Worm (Caenorhabditis elegans) whole organism, L4 larva: ENCODE results near the gene Y41D4B.4.

Source experiments
- F10B5.3 ChIP-seq: sonication (generic microtip); optimal IDR thresholded peaks from 2 replicates; lab custom pipeline; 2016; ENCODE audit warnings: mild to moderate bottlenecking, missing genetic modification characterization, missing compliant biosample characterization
- F26F4.8 ChIP-seq: fragments of 200-800 bp; sonication (Bioruptor generic); conservative IDR thresholded peaks from 2 replicates; pipeline ENCODE4 v1.3.6; 2022; ENCODE audit warnings: missing genetic modification characterization, missing compliant biosample characterization
- T26A8.4 ChIP-seq: fragments of 200-800 bp; sonication (Bioruptor generic); IDR thresholded peaks from 2 replicates; pipeline ENCODE4 v1.3.6; 2022; ENCODE audit warnings: missing genetic modification characterization, missing compliant biosample characterization
- Y105C5A.15 ChIP-seq: fragments of 200-800 bp; sonication (Bioruptor generic); IDR thresholded peaks from 2 replicates; pipeline ENCODE4 v1.3.6; 2022; ENCODE audit warnings: missing genetic modification characterization, missing compliant biosample characterization
- Y48G9A.11 ChIP-seq: fragments of 200-800 bp; sonication (Bioruptor generic); IDR thresholded peaks from 2 replicates; pipeline ENCODE4 v1.3.6; 2022; ENCODE audit warnings: missing genetic modification reagents, missing genetic modification characterization, missing compliant biosample characterization
- ZK337.2 ChIP-seq: fragments of 200-800 bp; sonication (Bioruptor generic); IDR thresholded peaks from 2 replicates; pipeline ENCODE4 v1.3.6; 2022; ENCODE audit warnings: missing genetic modification reagents, missing genetic modification characterization, missing compliant biosample characterization
- attf-4 ChIP-seq: sonication (generic microtip); optimal IDR thresholded peaks from 3 replicates; lab custom pipeline; 2017; ENCODE audit warnings: missing biosample characterization, missing genetic modification characterization
- ceh-20 ChIP-seq: fragments of 200-800 bp; sonication (Bioruptor generic); IDR thresholded peaks from 2 replicates; pipeline ENCODE4 v1.3.6; 2022; ENCODE audit warnings: missing genetic modification reagents, missing genetic modification characterization, missing compliant biosample characterization
- ceh-28 ChIP-seq: fragments of 150-350 bp; optimal IDR thresholded peaks from 2 replicates; lab custom pipeline; 2014; ENCODE audit warnings: missing biosample characterization, missing genetic modification reagents, missing genetic modification characterization
- ceh-32 ChIP-seq: sonication (generic microtip); optimal IDR thresholded peaks from 2 replicates; lab custom pipeline; 2016; ENCODE audit warnings: mild to moderate bottlenecking, missing genetic modification characterization, missing compliant biosample characterization; ENCODE audit not compliant: poor library complexity
- ceh-62 ChIP-seq: sonication (generic microtip); optimal IDR thresholded peaks from 2 replicates; lab custom pipeline; 2017; ENCODE audit warnings: missing biosample characterization, missing genetic modification characterization
- cey-2 ChIP-seq: sonication (generic microtip); optimal IDR thresholded peaks from 3 replicates; lab custom pipeline; 2017; ENCODE audit warnings: missing genetic modification characterization, mild to moderate bottlenecking, missing compliant biosample characterization, antibody characterized with exemption, borderline replicate concordance; ENCODE audit not compliant: insufficient read depth
- ctbp-1 ChIP-seq: fragments of 200-800 bp; sonication (Bioruptor generic); IDR thresholded peaks from 2 replicates; pipeline ENCODE4 v1.3.6; 2022; ENCODE audit warnings: missing genetic modification reagents, missing genetic modification characterization, missing compliant biosample characterization
- daf-12 ChIP-seq: fragments of 150-350 bp; optimal IDR thresholded peaks from 2 replicates; lab custom pipeline; 2014; ENCODE audit warnings: missing biosample characterization, missing genetic modification reagents, missing genetic modification characterization
- daf-16 ChIP-seq, 3 experiments: sonication (generic microtip); optimal IDR thresholded peaks; 2 replicates each; lab custom pipeline; 2016 to 2017; ENCODE audit warnings: missing genetic modification characterization in 3 of 3, missing genetic modification reagents in 3 of 3, mild to moderate bottlenecking in 2 of 3, missing compliant biosample characterization in 2 of 3, missing biosample characterization in 1 of 3, moderate library complexity in 1 of 3
- daf-19 ChIP-seq: fragments of 200-800 bp; sonication (Bioruptor generic); conservative IDR thresholded peaks from 2 replicates; pipeline ENCODE4 v1.3.6; 2022; ENCODE audit warnings: missing genetic modification characterization, missing compliant biosample characterization
- dpl-1 ChIP-seq: fragments of 150-350 bp; optimal IDR thresholded peaks from 2 replicates; lab custom pipeline; 2014; ENCODE audit warnings: missing biosample characterization, missing genetic modification reagents, missing genetic modification characterization
- duxl-1 ChIP-seq: sonication (generic microtip); optimal IDR thresholded peaks from 2 replicates; lab custom pipeline; 2016; ENCODE audit warnings: mild to moderate bottlenecking, missing genetic modification characterization, moderate library complexity, missing compliant biosample characterization; ENCODE audit not compliant: poor library complexity
- egl-43 ChIP-seq: fragments of 200-800 bp; sonication (Bioruptor generic); IDR thresholded peaks from 2 replicates; pipeline ENCODE4 v1.3.6; 2022; ENCODE audit warnings: missing genetic modification reagents, missing genetic modification characterization, missing compliant biosample characterization
- gei-8 ChIP-seq: fragments of 200-800 bp; sonication (Bioruptor generic); optimal IDR thresholded peaks from 2 replicates; lab custom pipeline; 2018; ENCODE audit warnings: mild to moderate bottlenecking, missing genetic modification characterization, missing compliant biosample characterization
- hlh-11 ChIP-seq: fragments of 200-800 bp; sonication (Bioruptor generic); optimal IDR thresholded peaks from 2 replicates; lab custom pipeline; 2018; ENCODE audit warnings: mild to moderate bottlenecking, missing genetic modification characterization, missing compliant biosample characterization
- hlh-30 ChIP-seq: sonication (generic microtip); optimal IDR thresholded peaks from 2 replicates; lab custom pipeline; 2017; ENCODE audit warnings: antibody characterized with exemption, mild to moderate bottlenecking, missing genetic modification characterization, missing compliant biosample characterization; ENCODE audit not compliant: insufficient read depth
- jun-1 ChIP-seq: fragments of 150-350 bp; optimal IDR thresholded peaks from 2 replicates; lab custom pipeline; 2014; ENCODE audit warnings: missing biosample characterization, missing genetic modification reagents, missing genetic modification characterization
- lin-13 ChIP-seq: fragments of 150-350 bp; optimal IDR thresholded peaks from 2 replicates; lab custom pipeline; 2014; ENCODE audit warnings: missing biosample characterization, missing genetic modification reagents, missing genetic modification characterization
- lir-3 ChIP-seq: sonication (generic microtip); optimal IDR thresholded peaks from 2 replicates; lab custom pipeline; 2016; ENCODE audit warnings: mild to moderate bottlenecking, missing genetic modification characterization, missing compliant biosample characterization
- lsy-2 ChIP-seq, 2 experiments: fragments of 150-350 bp in 1 of 2; sonication (generic microtip) in 1 of 2; optimal IDR thresholded peaks; 2 replicates each; lab custom pipeline; 2014 to 2017; ENCODE audit warnings: missing biosample characterization in 2 of 2, missing genetic modification characterization in 2 of 2
- madf-5 ChIP-seq, 2 experiments: fragments of 200-800 bp; sonication (Bioruptor generic); IDR thresholded peaks; 2 replicates each; pipeline ENCODE4 v1.3.6; 2022; ENCODE audit warnings: missing compliant biosample characterization in 2 of 2, missing genetic modification characterization in 2 of 2
- mdt-29 ChIP-seq: fragments of 200-800 bp; sonication (Bioruptor generic); IDR thresholded peaks from 2 replicates; pipeline ENCODE4 v1.3.6; 2022; ENCODE audit warnings: missing genetic modification reagents, missing genetic modification characterization, missing compliant biosample characterization
- mep-1 ChIP-seq: fragments of 150-350 bp; sonication (generic microtip); optimal IDR thresholded peaks from 3 replicates; lab custom pipeline; 2014; ENCODE audit warnings: missing biosample characterization, missing genetic modification characterization
- mes-2 ChIP-seq: sonication (generic microtip); optimal IDR thresholded peaks from 2 replicates; lab custom pipeline; 2016; ENCODE audit warnings: missing genotype, mild to moderate bottlenecking, missing genetic modification characterization, missing compliant biosample characterization; ENCODE audit not compliant: poor library complexity, severe bottlenecking
- nhr-102 ChIP-seq: sonication (generic microtip); optimal IDR thresholded peaks from 2 replicates; lab custom pipeline; 2016; ENCODE audit warnings: mild to moderate bottlenecking, missing genetic modification characterization, moderate library complexity, missing compliant biosample characterization
- nhr-11 ChIP-seq: fragments of 150-350 bp; optimal IDR thresholded peaks from 2 replicates; lab custom pipeline; 2014; ENCODE audit warnings: missing biosample characterization, missing genetic modification characterization
- nhr-25 ChIP-seq: sonication (generic microtip); optimal IDR thresholded peaks from 2 replicates; lab custom pipeline; 2017; ENCODE audit warnings: missing genetic modification characterization, mild to moderate bottlenecking, missing compliant biosample characterization, antibody characterized with exemption, moderate library complexity, borderline replicate concordance; ENCODE audit not compliant: insufficient read depth
- nhr-28 ChIP-seq: fragments of 150-350 bp; optimal IDR thresholded peaks from 2 replicates; lab custom pipeline; 2014; ENCODE audit warnings: missing biosample characterization, missing genetic modification characterization
- nhr-6 ChIP-seq: fragments of 150-350 bp; optimal IDR thresholded peaks from 2 replicates; lab custom pipeline; 2014; ENCODE audit warnings: missing biosample characterization, missing genetic modification characterization
- nhr-77 ChIP-seq: fragments of 150-350 bp; optimal IDR thresholded peaks from 2 replicates; lab custom pipeline; 2014; ENCODE audit warnings: missing biosample characterization, missing genetic modification characterization
- pqm-1 ChIP-seq: sonication (generic microtip); optimal IDR thresholded peaks from 2 replicates; lab custom pipeline; 2017; ENCODE audit warnings: missing biosample characterization, missing genetic modification characterization
- set-16 ChIP-seq: fragments of 200-800 bp; sonication (Bioruptor generic); IDR thresholded peaks from 2 replicates; pipeline ENCODE4 v1.3.6; 2022; ENCODE audit warnings: missing genetic modification reagents, missing genetic modification characterization, missing compliant biosample characterization
- skn-1 ChIP-seq: fragments of 150-350 bp; optimal IDR thresholded peaks from 2 replicates; lab custom pipeline; 2014; ENCODE audit warnings: missing biosample characterization, missing genetic modification characterization
- snpc-1.2 ChIP-seq: fragments of 200-800 bp; sonication (Bioruptor generic); IDR thresholded peaks from 2 replicates; pipeline ENCODE4 v1.3.6; 2022; ENCODE audit warnings: missing genetic modification reagents, missing genetic modification characterization, missing compliant biosample characterization
- spr-3 ChIP-seq: fragments of 200-800 bp; sonication (Bioruptor generic); optimal IDR thresholded peaks from 2 replicates; lab custom pipeline; 2018; ENCODE audit warnings: mild to moderate bottlenecking, missing genetic modification characterization, missing compliant biosample characterization
- unc-39 ChIP-seq: sonication (generic microtip); optimal IDR thresholded peaks from 2 replicates; lab custom pipeline; 2017; ENCODE audit warnings: missing biosample characterization, missing genetic modification characterization
- vab-7 ChIP-seq: fragments of 200-800 bp; sonication (Bioruptor generic); IDR thresholded peaks from 2 replicates; pipeline ENCODE4 v1.3.6; 2022; ENCODE audit warnings: missing genetic modification reagents, missing genetic modification characterization, missing compliant biosample characterization
- zag-1 ChIP-seq: fragments of 150-350 bp; optimal IDR thresholded peaks from 2 replicates; lab custom pipeline; 2014; ENCODE audit warnings: missing biosample characterization, missing genetic modification characterization
- zip-11 ChIP-seq: fragments of 200-800 bp; sonication (Bioruptor generic); IDR thresholded peaks from 2 replicates; pipeline ENCODE4 v1.3.6; 2022; ENCODE audit warnings: missing genetic modification characterization, missing compliant biosample characterization
- zip-2 ChIP-seq: fragments of 150-350 bp; optimal IDR thresholded peaks from 2 replicates; lab custom pipeline; 2014; ENCODE audit warnings: missing biosample characterization, missing genetic modification characterization
- ztf-7 ChIP-seq: fragments of 150-350 bp; optimal IDR thresholded peaks from 2 replicates; lab custom pipeline; 2014; ENCODE audit warnings: missing biosample characterization, missing genetic modification characterization

Gene Y41D4B.4

DNA sequence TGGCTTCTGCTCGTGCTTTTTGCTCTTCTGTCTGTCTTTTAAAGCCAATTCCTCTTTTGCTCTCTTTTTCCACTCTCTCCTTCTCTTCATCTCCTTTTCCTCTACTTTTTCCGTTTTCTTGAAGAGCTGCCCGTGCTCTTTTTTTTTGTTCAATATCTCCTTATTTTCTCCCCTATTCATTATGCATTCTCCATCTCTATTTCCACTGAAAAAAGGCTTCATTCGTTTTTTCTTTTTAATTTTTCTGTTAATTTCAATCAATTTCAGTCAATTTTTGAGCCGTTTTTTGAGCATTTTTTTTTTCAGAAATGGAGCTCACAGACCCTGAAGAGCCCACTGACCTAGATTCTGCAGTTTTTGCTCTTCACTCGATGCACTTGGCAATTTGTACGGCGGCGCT lies 12.5 kb downstream of the Y41D4B.4 start, which contains the start of gene Y41D4B.1:
TSS of gene Y41D4B.1 (plus strand) at position 301 of the 400 bp plus-strand sequence.
- no peak for TF ChIP-seq F26F4.8
- TF ChIP-seq nhr-28 (tag; lab: Kevin White, UChicago): no peak
- no peak for TF ChIP-seq daf-12 (tag; lab: Kevin White, UChicago)
- TF ChIP-seq daf-19 (GFP tag; lab: Robert Waterston, UW): no peak
- TF ChIP-seq F10B5.3 (tag; lab: Kevin White, UChicago): no peak
- no peak for TF ChIP-seq ceh-32 (tag; lab: Kevin White, UChicago)
- no peak for TF ChIP-seq pqm-1 (tag; lab: Kevin White, UChicago)
- no peak for TF ChIP-seq nhr-25
- TF ChIP-seq spr-3 (GFP tag; lab: Kevin White, UChicago): no peak
- no peak for TF ChIP-seq mep-1 (tag; lab: Kevin White, UChicago)
- no peak for TF ChIP-seq lin-13 (GFP tag; lab: Kevin White, UChicago)
- no peak for TF ChIP-seq dpl-1 (GFP tag; lab: Kevin White, UChicago)
- no peak for TF ChIP-seq nhr-11
- no peak for TF ChIP-seq ztf-7 (tag; lab: Kevin White, UChicago)
- no peak for TF ChIP-seq egl-43 (GFP tag; lab: Robert Waterston, UW)
- no peak for TF ChIP-seq duxl-1 (tag; lab: Kevin White, UChicago)
- no peak for TF ChIP-seq ZK337.2 (GFP tag; lab: Robert Waterston, UW)
- no peak for TF ChIP-seq hlh-30 (tag; lab: Kevin White, UChicago)
- no peak for TF ChIP-seq mdt-29 (GFP tag; lab: Robert Waterston, UW)
- TF ChIP-seq zag-1: no peak

DNA sequence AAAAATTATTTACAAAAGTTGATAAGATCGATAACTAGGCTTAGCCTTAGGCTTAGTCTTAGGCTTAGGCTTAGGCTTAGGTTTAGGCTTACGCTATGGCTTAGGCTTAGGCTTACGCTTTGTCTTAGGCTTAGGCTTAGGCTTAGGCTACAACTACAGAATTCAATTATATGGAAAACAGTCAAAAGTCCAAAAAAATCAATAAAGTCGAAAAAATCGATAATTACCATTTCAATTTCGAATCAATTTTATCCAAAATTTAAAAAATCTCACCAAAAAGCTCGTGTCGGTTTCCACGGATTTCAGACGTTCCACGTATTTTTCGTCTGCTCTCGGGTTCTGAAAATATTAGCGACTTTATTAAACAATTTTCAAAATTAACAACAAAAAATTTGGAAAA lies 17.0 kb downstream of the Y41D4B.4 start:
- TF ChIP-seq ceh-28 (tag; lab: Kevin White, UChicago): peak; percentile 75
- TF ChIP-seq attf-4: no peak

DNA sequence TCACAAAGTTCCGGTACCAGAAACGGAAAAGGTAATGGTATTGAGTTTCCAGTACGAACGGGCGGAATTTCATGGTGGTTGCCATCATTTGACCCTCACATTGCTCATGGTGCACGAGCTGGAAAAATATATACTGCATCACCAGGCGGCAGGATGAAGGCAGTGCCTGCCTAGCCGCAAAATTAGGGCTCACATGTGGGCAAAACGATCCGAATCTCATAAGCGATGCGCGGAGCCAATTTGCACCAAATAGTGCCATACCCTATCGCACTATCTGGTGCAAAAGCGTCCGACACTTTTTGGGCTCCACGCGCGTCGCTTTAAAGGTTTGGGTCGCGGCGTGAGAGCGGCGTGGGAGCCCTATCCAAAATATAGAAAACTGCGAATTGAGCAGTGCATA lies 19.3 kb downstream of the Y41D4B.4 start:
- no peak for TF ChIP-seq zag-1
- TF ChIP-seq lir-3: no peak
- TF ChIP-seq nhr-102 (tag; lab: Kevin White, UChicago): no peak
- peak; percentile 51; the same call in 1 of the 2 replicates for TF ChIP-seq Y48G9A.11 (GFP tag; lab: Robert Waterston, UW)
- 0 out of 4 replicates have a peak, but pooled peaks of 1 of the 2 experiments have one; percentile 60 for TF ChIP-seq madf-5 (GFP tag; IDR thresholded peaks at IDR 0.05; lab: Robert Waterston, UW)
- no peak for TF ChIP-seq pqm-1 (tag; lab: Kevin White, UChicago)
- TF ChIP-seq skn-1 (tag; lab: Kevin White, UChicago): no peak
- no peak for TF ChIP-seq nhr-77 (tag; lab: Kevin White, UChicago)
- no peak for TF ChIP-seq ceh-28 (tag; lab: Kevin White, UChicago)
- no peak for TF ChIP-seq ceh-20 (GFP tag; lab: Robert Waterston, UW)
- no peak for TF ChIP-seq nhr-25
- peak; percentile 7; the same call in 1 of the 2 replicates for TF ChIP-seq set-16 (GFP tag; lab: Robert Waterston, UW)
- TF ChIP-seq lsy-2 (tag; optimal IDR thresholded peaks at IDR 0.05; lab: Kevin White, UChicago): no peak
- TF ChIP-seq mes-2 (tag; lab: Kevin White, UChicago): no peak
- no peak for TF ChIP-seq Y105C5A.15
- 0 out of 2 replicates have a peak, but pooled peaks have one; percentile 14 for TF ChIP-seq snpc-1.2
- no peak for TF ChIP-seq ceh-62 (tag; lab: Kevin White, UChicago)
- no peak for TF ChIP-seq daf-16 (GFP tag; optimal IDR thresholded peaks at IDR 0.05; lab: Kevin White, UChicago)
- TF ChIP-seq daf-16 (tag; optimal IDR thresholded peaks at IDR 0.05; lab: Kevin White, UChicago): no peak
- TF ChIP-seq zip-2 (tag; lab: Kevin White, UChicago): no peak
- TF ChIP-seq nhr-6 (tag; lab: Kevin White, UChicago): no peak
- TF ChIP-seq hlh-11 (tag; lab: Kevin White, UChicago): no peak
- TF ChIP-seq unc-39 (tag; lab: Kevin White, UChicago): no peak
- no peak for TF ChIP-seq vab-7 (GFP tag; lab: Robert Waterston, UW)
- TF ChIP-seq T26A8.4 (GFP tag; lab: Robert Waterston, UW): no peak
- no peak for TF ChIP-seq zip-11 (GFP tag; lab: Robert Waterston, UW)
- no peak for TF ChIP-seq cey-2 (tag; lab: Kevin White, UChicago)
- no peak for TF ChIP-seq ctbp-1 (GFP tag; lab: Robert Waterston, UW)
- no peak for TF ChIP-seq jun-1 (tag; lab: Kevin White, UChicago)
- no peak for TF ChIP-seq lin-13 (GFP tag; lab: Kevin White, UChicago)
- TF ChIP-seq gei-8 (GFP tag; lab: Kevin White, UChicago): no peak
